Worm (Caenorhabditis elegans): ENCODE measurements around the gene F14H8.8.

Gene F14H8.8

DNA sequence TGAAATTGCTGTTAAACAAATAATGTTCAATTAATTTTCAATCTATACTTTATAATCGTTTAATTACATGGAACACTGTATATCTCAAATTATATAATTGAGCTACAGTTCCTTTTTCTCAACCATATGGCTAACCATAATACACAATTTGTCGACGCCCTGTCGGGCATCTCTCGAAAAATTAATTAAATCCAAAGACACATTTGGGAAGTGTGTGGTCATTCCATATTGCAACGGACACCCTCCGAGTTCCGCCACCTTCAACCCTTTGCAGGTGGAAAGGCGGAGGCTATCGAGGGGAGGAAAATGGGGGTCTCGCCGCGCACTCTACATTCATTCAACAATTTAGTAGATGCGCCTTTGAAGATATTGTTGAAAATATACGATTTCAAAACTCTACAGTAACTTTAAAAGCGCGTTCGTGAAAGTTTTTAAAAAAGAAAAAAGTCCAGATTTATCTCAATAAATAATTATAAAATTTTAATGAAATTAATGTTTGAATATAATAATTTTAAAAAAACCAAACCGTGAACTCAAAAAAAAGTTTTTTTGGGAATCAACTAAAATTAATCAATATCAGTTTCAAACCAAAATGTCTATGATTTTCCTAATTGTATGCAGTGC is at the start of gene F14H8.8:
Gene F14H8.8 (plus strand): TSS at position 574 of the 624 bp plus-strand sequence.
- TF ChIP-seq efl-1 (GFP tag; optimal IDR thresholded peaks at IDR 0.05) (peak; percentile 54), athp-1 (tag; optimal IDR thresholded peaks at IDR 0.05) (peak; percentile 15), die-1 (tag; optimal IDR thresholded peaks at IDR 0.05) (peak; percentile 4), T07F8.4 (tag; optimal IDR thresholded peaks at IDR 0.05) (no peak), ZK185.1 (tag; optimal IDR thresholded peaks at IDR 0.05; ENCODE audit: poor library complexity, severe bottlenecking) (peak; percentile 2), Y53G8AR.9 (GFP tag; conservative IDR thresholded peaks at IDR 0.05) (peak; percentile 59; the same call in 1 of the 2 replicates), F22D6.2 (tag; optimal IDR thresholded peaks at IDR 0.05) (no peak), madf-3 (GFP tag; IDR thresholded peaks at IDR 0.05) (no peak), F57A8.1 (GFP tag; optimal IDR thresholded peaks at IDR 0.05) (no peak), ccch-3 (GFP tag; optimal IDR thresholded peaks at IDR 0.05) (no peak), hrde-1 (tag; optimal IDR thresholded peaks at IDR 0.05; ENCODE audit: borderline replicate concordance) (peak; percentile 3), madf-6 (GFP tag; IDR thresholded peaks at IDR 0.05) (peak; percentile 88), T26A5.8 (tag; optimal IDR thresholded peaks at IDR 0.05) (no peak), rec-8 (tag; optimal IDR thresholded peaks at IDR 0.05) (no peak), ceh-27 (GFP tag; optimal IDR thresholded peaks at IDR 0.05) (no peak), nhr-80 (tag; optimal IDR thresholded peaks at IDR 0.05) (no peak), snpc-1.1 (tag; optimal IDR thresholded peaks at IDR 0.05; ENCODE audit: insufficient read depth) (peak; percentile 97), attf-6 (GFP tag; IDR thresholded peaks at IDR 0.05) (peak; percentile 72), Y56A3A.18 (GFP tag; IDR thresholded peaks at IDR 0.05) (no peak), hlh-12 (tag; optimal IDR thresholded peaks at IDR 0.05) (no peak), zim-3 (tag; optimal IDR thresholded peaks at IDR 0.05) (no peak), F39B2.1 (GFP tag; IDR thresholded peaks at IDR 0.05) (no peak), zfh-2 (GFP tag; conservative IDR thresholded peaks at IDR 0.05) (no peak), D2030.7 (GFP tag; IDR thresholded peaks at IDR 0.05) (peak; percentile 73), K12H6.12 (tag; optimal IDR thresholded peaks at IDR 0.05) (no peak), unc-62 (GFP tag; optimal IDR thresholded peaks at IDR 0.05) (no peak), tlf-1 (GFP tag; optimal IDR thresholded peaks at IDR 0.05) (peak; percentile 30), lin-54 (GFP tag; optimal IDR thresholded peaks at IDR 0.05) (peak; percentile 47), ceh-40 (GFP tag; IDR thresholded peaks at IDR 0.05) (no peak), snpc-3.4 (tag; optimal IDR thresholded peaks at IDR 0.05) (peak; percentile 96), ama-1 (optimal IDR thresholded peaks at IDR 0.05) (no peak), ama-1 (GFP tag; optimal IDR thresholded peaks at IDR 0.05) (no peak), lir-1 (GFP tag; conservative IDR thresholded peaks at IDR 0.05) (no peak), tbp1 (GFP tag; optimal IDR thresholded peaks at IDR 0.05) (peak; percentile 77), unc-130 (GFP tag; optimal IDR thresholded peaks at IDR 0.05) (no peak), ets-4 (GFP tag; optimal IDR thresholded peaks at IDR 0.05) (no peak), mxl-1 (tag; optimal IDR thresholded peaks at IDR 0.05) (no peak), cebp-1 (GFP tag; IDR thresholded peaks at IDR 0.05) (no peak), cebp-1 (tag; optimal IDR thresholded peaks at IDR 0.05) (no peak), ztf-18 (tag; optimal IDR thresholded peaks at IDR 0.05) (no peak), B0336.3 (GFP tag; IDR thresholded peaks at IDR 0.05) (no peak), him-1 (tag; optimal IDR thresholded peaks at IDR 0.05) (peak; percentile 93), F23B12.7 (tag; optimal IDR thresholded peaks at IDR 0.05; ENCODE audit: insufficient read depth) (peak; percentile 33), bed-2 (GFP tag; IDR thresholded peaks at IDR 0.05) (no peak), F33H1.4 (GFP tag; IDR thresholded peaks at IDR 0.05) (peak; percentile 65), dox-1 (GFP tag; IDR thresholded peaks at IDR 0.05) (peak; percentile 79), lin-26 (GFP tag; IDR thresholded peaks at IDR 0.05) (no peak), attf-3 (GFP tag; conservative IDR thresholded peaks at IDR 0.05) (no peak), nhr-27 (tag; optimal IDR thresholded peaks at IDR 0.05) (no peak)
